Worm (Caenorhabditis elegans): ENCODE measurements around the gene D1054.18.

DNA sequence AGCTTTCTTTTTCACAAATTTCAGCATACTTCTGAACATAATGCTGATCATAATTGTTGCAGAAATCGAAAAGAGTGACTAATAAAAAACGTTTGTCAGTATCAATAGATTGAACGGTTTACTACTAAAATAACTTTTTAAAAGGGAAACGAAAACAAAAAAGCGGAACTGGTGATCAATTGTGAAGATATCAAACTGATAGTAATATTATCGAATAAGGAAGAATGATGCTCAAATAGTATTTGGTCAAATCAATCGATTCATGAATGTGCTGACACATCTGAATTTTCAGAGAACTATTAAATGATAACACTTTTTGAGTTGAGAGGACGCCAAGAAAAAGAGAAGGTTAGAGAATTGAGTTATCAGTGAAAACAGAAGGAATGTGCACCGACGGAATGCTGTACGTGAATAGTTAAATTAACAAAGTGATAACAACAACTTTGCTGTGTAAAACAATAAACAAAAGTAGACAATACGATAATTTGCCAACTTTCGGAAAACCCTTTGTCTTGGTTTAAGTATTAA lies 24.4 kb downstream of the D1054.18 start, which contains the start of gene D1054.5:
- peak; percentile 65 for TF ChIP-seq dmd-6 (GFP tag; IDR thresholded peaks at IDR 0.05)
- no peak for TF ChIP-seq tra-1 (GFP tag; IDR thresholded peaks at IDR 0.05)
- no peak for TF ChIP-seq egl-43 (GFP tag; IDR thresholded peaks at IDR 0.05)
- TF ChIP-seq fkh-10 (GFP tag; optimal IDR thresholded peaks at IDR 0.05), result no peak
- TF ChIP-seq nhr-11 (tag; optimal IDR thresholded peaks at IDR 0.05), result no peak
- TF ChIP-seq ceh-20 (GFP tag; IDR thresholded peaks at IDR 0.05), result no peak
- no peak for TF ChIP-seq unc-62 (GFP tag; optimal IDR thresholded peaks at IDR 0.05 in 1 of 2)
- TF ChIP-seq unc-62 (tag; optimal IDR thresholded peaks at IDR 0.05), result no peak
- no peak for TF ChIP-seq Y105C5A.15 (GFP tag; IDR thresholded peaks at IDR 0.05)
- TF ChIP-seq set-16 (GFP tag; IDR thresholded peaks at IDR 0.05), result no peak
- TF ChIP-seq ama-1 (optimal IDR thresholded peaks at IDR 0.05), result no peak
- TF ChIP-seq gei-8 (GFP tag; optimal IDR thresholded peaks at IDR 0.05), result no peak
- TF ChIP-seq lin-13 (GFP tag; optimal IDR thresholded peaks at IDR 0.05), result no peak
- TF ChIP-seq daf-12 (tag; optimal IDR thresholded peaks at IDR 0.05), result no peak

Measured in whole organism, L4 larva.